Worm (Caenorhabditis elegans) whole organism, early embryonic: ENCODE results near the gene clec-52.

Experiments used
- B0310.2 ChIP-seq: sonication (generic microtip); optimal IDR thresholded peaks from 2 replicates; lab custom pipeline; 2016; ENCODE audit warnings: mild to moderate bottlenecking, missing genetic modification characterization, missing compliant biosample characterization
- F13C5.2 ChIP-seq: sonication (generic microtip); optimal IDR thresholded peaks from 2 replicates; lab custom pipeline; 2017; ENCODE audit warnings: mild to moderate bottlenecking, missing genetic modification characterization, inconsistent platforms, missing compliant biosample characterization
- aly-1 ChIP-seq: sonication (generic microtip); optimal IDR thresholded peaks from 2 replicates; lab custom pipeline; 2016; ENCODE audit warnings: missing genetic modification characterization, missing compliant biosample characterization
- ama-1 ChIP-seq: fragments of 150-350 bp; optimal IDR thresholded peaks from 2 replicates; lab custom pipeline; 2014
- ceh-13 ChIP-seq: fragments of 200-800 bp; sonication (Bioruptor generic); optimal IDR thresholded peaks from 2 replicates; lab custom pipeline; 2018; ENCODE audit warnings: mild to moderate bottlenecking, missing genetic modification characterization, missing compliant biosample characterization
- ceh-36 ChIP-seq: sonication (generic microtip); optimal IDR thresholded peaks from 2 replicates; lab custom pipeline; 2016; ENCODE audit warnings: missing genetic modification characterization, inconsistent platforms, missing compliant biosample characterization
- ets-7 ChIP-seq: sonication (generic microtip); optimal IDR thresholded peaks from 2 replicates; lab custom pipeline; 2016; ENCODE audit warnings: missing genotype, missing genetic modification characterization, missing compliant biosample characterization
- flt-1 ChIP-seq: fragments of 200-800 bp; sonication (Bioruptor generic); IDR thresholded peaks from 2 replicates; pipeline ENCODE4 v1.3.6; 2022; ENCODE audit warnings: missing genetic modification characterization, missing compliant biosample characterization
- hmbx-1 ChIP-seq: sonication (generic microtip); optimal IDR thresholded peaks from 2 replicates; lab custom pipeline; 2016; ENCODE audit warnings: mild to moderate bottlenecking, missing genetic modification characterization, missing compliant biosample characterization
- hmg-4 ChIP-seq: fragments of 200-800 bp; sonication (Bioruptor generic); optimal IDR thresholded peaks from 2 replicates; lab custom pipeline; 2018; ENCODE audit warnings: mild to moderate bottlenecking, missing genetic modification characterization, missing compliant biosample characterization
- hnd-1 ChIP-seq: sonication (generic microtip); optimal IDR thresholded peaks from 2 replicates; lab custom pipeline; 2016; ENCODE audit warnings: missing genetic modification characterization, missing compliant biosample characterization
- pes-1 ChIP-seq: fragments of 200-800 bp; sonication (Bioruptor generic); IDR thresholded peaks from 2 replicates; pipeline ENCODE4 v1.3.6; 2022; ENCODE audit warnings: missing genetic modification reagents, missing genetic modification characterization, missing compliant biosample characterization
- scrt-1 ChIP-seq: fragments of 200-800 bp; sonication (Bioruptor generic); IDR thresholded peaks from 2 replicates; pipeline ENCODE4 v1.3.6; 2022; ENCODE audit warnings: missing genetic modification characterization, missing compliant biosample characterization
- sea-1 ChIP-seq: fragments of 200-800 bp; sonication (Bioruptor generic); conservative IDR thresholded peaks from 2 replicates; pipeline ENCODE4 v1.3.6; 2022; ENCODE audit warnings: missing genetic modification characterization, missing compliant biosample characterization
- tbx-11 ChIP-seq: fragments of 200-800 bp; sonication (Bioruptor generic); IDR thresholded peaks from 2 replicates; pipeline ENCODE4 v1.3.6; 2022; ENCODE audit warnings: missing genetic modification characterization, missing compliant biosample characterization
- tbx-37 ChIP-seq: fragments of 200-800 bp; sonication (Bioruptor generic); conservative IDR thresholded peaks from 2 replicates; pipeline ENCODE4 v1.3.6; 2022; ENCODE audit warnings: missing genetic modification reagents, missing genetic modification characterization, missing compliant biosample characterization
- tra-4 ChIP-seq: sonication (generic microtip); optimal IDR thresholded peaks from 2 replicates; lab custom pipeline; 2017; ENCODE audit warnings: missing genetic modification characterization, missing compliant biosample characterization

The clec-52 gene

DNA sequence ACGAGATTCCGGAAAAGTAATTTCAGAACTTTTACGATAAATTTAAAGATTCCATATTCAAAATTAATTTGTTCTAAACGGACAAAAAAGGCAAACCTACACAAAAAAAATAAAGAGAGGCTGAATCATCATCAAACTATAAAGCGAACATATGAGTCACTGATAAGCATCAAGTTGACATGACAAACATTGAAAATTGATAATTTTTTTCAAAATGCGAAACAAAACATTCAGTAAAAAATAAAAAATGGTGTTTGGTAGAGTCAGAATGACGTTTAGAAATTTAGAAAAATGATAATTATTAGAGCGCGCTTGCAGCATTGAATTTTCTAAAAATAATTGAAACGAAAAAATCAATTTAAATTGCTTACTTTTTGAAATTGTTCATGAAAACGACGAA is 31.3 kb upstream of the clec-52 start:
- no peak for TF ChIP-seq flt-1 (GFP tag; lab: Robert Waterston, UW)
- no peak for TF ChIP-seq tra-4 (tag; lab: Kevin White, UChicago)
- TF ChIP-seq aly-1 = no peak
- no peak for TF ChIP-seq B0310.2
- TF ChIP-seq tbx-37 (GFP tag; lab: Robert Waterston, UW) = no peak
- TF ChIP-seq hmg-4 (GFP tag; lab: Kevin White, UChicago) = no peak
- TF ChIP-seq ets-7 = no peak
- no peak for TF ChIP-seq ceh-13
- no peak for TF ChIP-seq tbx-11
- no peak for TF ChIP-seq ama-1
- no peak for TF ChIP-seq F13C5.2
- TF ChIP-seq scrt-1 (GFP tag; lab: Robert Waterston, UW) = no peak

DNA sequence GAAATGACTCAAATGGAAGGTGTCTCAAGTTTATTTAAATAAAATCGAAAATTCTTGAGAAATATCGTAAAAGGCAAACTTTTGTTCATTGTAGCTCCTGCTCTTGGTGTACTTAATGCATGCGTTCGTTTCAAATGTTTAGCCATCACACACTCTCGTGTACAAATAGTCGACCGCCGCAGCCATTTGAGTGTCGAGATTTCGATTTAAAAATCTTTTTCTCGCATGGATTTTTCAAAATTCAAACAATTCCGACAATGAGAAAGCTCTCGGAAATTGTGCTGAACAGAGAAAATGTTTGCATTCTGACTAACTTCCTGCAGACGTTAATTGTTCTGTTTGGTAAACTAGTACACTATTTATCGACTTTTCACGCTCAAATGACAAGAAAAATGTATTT is 30.7 kb upstream of the clec-52 start:
- TF ChIP-seq pes-1 (GFP tag; lab: Robert Waterston, UW) = no peak
- no peak for TF ChIP-seq flt-1 (GFP tag; lab: Robert Waterston, UW)
- TF ChIP-seq ama-1 = no peak
- TF ChIP-seq hmg-4 (GFP tag; lab: Kevin White, UChicago) = no peak
- no peak for TF ChIP-seq hmbx-1 (tag; lab: Kevin White, UChicago)
- no peak for TF ChIP-seq tra-4 (tag; lab: Kevin White, UChicago)
- TF ChIP-seq sea-1 (GFP tag; lab: Robert Waterston, UW) = no peak
- TF ChIP-seq tbx-11 = no peak

DNA sequence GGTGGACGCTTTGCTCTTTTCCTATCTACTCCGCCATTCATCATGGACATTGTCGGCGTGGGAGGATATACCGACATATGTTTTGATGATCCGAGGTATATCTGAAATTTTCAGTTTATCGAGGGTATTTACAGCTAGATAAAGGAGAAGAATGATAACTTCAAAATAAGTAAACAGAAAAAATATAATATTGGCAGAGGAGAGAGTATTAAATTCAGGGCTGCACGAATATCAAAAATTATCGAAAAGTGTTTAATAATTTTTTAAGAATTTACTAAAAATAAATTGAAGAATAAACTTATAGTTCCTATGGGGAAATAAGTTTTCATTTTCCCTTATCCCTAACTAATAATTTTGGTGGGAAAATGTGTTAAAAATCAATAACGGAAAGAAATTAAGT is 30.3 kb upstream of the clec-52 start, which contains the start of gene wsp-1:
wsp-1 (minus strand) TSS at position 101 of the 400 bp plus-strand sequence.
- TF ChIP-seq ama-1 = no peak
- TF ChIP-seq ets-7 = no peak

DNA sequence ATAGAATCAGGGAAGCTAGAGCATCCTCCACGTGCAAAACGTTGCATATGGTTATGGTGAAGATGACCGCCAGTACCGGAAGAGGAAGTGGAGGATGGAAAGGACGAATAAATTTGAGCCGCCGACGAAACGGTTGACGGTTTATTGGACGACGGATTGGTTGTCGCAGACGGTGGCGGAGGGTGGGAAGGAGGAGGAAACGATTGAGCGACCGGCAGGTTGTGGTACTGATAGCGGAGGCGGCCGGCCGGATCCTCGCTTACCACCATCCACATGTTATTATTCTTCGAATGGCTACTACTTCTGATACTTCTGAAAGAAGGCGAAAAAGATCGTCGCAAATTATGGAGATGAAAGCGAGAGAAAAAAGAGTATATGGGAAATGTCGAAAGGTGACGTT is 24.3 kb upstream of the clec-52 start:
- TF ChIP-seq flt-1 (GFP tag; lab: Robert Waterston, UW) (no peak), hmg-4 (GFP tag; lab: Kevin White, UChicago) (no peak), ama-1 (no peak), tbx-11 (no peak), hmbx-1 (tag; lab: Kevin White, UChicago) (no peak), scrt-1 (GFP tag; lab: Robert Waterston, UW) (no peak)

DNA sequence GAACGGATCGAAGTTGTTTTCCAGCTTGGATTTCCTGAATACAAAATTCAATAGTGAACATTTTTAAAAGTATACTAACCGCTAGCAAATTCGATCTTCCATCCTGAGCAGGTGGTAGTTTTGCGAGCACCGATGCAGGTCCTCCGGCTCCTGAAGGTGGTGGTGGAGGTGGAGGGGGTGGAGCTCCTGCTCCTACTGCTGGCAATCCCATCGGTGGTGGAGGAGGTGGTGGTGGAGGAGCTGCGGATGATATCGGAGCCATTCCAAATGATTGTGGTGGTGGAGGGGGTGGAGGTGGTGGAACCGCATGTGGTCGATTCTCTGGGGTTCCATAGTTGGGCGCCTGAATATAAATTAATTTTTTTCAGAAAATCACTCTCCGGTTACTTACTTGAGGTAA is 21.1 kb upstream of the clec-52 start:
- TF ChIP-seq scrt-1 (GFP tag; lab: Robert Waterston, UW) (no peak), tra-4 (tag; lab: Kevin White, UChicago) (no peak), sea-1 (GFP tag; lab: Robert Waterston, UW) (0 out of 2 replicates have a peak, but pooled peaks have one; percentile 32)

DNA sequence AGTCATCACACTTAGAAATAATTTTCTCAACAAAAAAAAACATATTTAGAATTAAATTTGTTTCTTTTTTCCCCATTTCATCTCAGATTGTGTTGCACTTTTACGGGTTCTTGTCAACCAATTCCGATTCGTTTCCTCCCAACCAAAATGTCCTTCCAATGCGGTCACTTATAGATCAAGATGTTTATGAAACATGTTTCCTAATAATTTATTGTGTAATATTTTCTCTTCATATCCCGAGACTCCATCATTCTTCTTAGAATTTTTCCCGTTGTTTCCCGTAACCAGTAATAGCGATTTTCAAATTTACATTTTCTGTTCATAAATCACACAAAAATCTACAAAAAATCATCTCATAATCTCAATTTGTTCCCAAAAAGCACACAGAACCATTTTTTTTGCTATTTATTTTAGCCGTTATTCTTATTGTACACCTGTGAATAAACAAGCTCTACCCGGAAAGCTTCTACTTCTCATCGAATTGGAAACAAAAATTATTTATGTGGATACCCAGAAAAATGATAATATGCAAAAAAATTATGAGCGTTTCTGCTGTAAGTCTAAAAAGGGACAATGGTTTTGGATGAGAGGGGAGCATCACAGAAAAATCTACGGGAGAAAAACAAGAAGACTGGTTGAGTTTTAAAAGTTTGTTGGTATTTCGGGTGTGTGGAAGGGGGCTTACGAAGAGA is 20.0 kb upstream of the clec-52 start:
- no peak for TF ChIP-seq ceh-13
- TF ChIP-seq pes-1 (GFP tag; lab: Robert Waterston, UW) = 0 out of 2 replicates have a peak, but pooled peaks have one; percentile 30

DNA sequence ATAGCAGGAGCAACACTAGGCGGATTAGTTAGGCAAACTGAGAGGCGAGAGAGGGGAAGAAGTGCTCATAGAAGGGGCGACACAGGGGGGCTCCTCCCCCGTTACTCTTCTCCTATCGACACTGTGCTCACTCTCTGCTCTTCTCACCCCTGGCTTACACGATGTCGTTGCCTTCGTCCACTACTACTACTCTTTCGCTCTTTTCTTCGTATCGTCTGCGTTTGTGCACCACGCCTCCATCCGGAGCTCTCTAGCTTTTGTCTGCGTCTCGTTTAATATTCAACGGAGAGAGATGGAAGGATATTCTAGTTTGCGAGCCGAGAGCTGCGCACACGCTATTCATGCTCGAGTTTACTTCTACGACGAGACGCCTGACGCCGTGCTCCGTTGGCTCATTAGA is 14.8 kb upstream of the clec-52 start:
- TF ChIP-seq tbx-37 (GFP tag; lab: Robert Waterston, UW) (no peak), ets-7 (no peak), flt-1 (GFP tag; lab: Robert Waterston, UW) (no peak), hnd-1 (tag; lab: Kevin White, UChicago) (no peak), tra-4 (tag; lab: Kevin White, UChicago) (no peak), tbx-11 (no peak), ama-1 (no peak), aly-1 (no peak), hmg-4 (GFP tag; lab: Kevin White, UChicago) (peak; percentile 44), ceh-36 (tag; lab: Kevin White, UChicago) (peak; percentile 55), F13C5.2 (peak; percentile 15), scrt-1 (GFP tag; lab: Robert Waterston, UW) (no peak), sea-1 (GFP tag; lab: Robert Waterston, UW) (peak; percentile 57), hmbx-1 (tag; lab: Kevin White, UChicago) (no peak), B0310.2 (no peak), pes-1 (GFP tag; lab: Robert Waterston, UW) (no peak), ceh-13 (no peak)

DNA sequence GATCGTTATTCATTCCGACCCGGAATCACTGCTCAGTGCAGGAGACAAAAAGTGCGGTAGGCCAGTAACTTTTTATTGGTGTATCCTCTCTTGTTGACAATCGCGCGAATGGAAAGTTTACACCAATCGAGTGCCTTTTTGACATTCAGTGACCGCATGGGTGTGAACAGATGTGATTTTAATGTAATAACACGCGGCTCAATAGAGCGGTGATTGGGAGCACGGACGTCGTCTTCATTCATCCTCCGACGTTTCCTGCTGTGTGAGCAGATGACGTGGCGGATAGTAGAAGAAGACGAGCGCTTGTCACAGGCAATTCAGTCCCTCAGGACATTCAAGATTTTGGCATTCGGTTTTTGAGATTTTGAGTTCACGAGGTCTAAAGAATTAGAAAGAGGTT is 14.0 kb upstream of the clec-52 start:
- TF ChIP-seq hmg-4 (GFP tag; lab: Kevin White, UChicago) (no peak), ceh-36 (tag; lab: Kevin White, UChicago) (no peak), tbx-37 (GFP tag; lab: Robert Waterston, UW) (no peak), sea-1 (GFP tag; lab: Robert Waterston, UW) (no peak), B0310.2 (no peak), ets-7 (no peak), F13C5.2 (no peak), aly-1 (no peak), hnd-1 (tag; lab: Kevin White, UChicago) (no peak), scrt-1 (GFP tag; lab: Robert Waterston, UW) (no peak), ama-1 (no peak)

DNA sequence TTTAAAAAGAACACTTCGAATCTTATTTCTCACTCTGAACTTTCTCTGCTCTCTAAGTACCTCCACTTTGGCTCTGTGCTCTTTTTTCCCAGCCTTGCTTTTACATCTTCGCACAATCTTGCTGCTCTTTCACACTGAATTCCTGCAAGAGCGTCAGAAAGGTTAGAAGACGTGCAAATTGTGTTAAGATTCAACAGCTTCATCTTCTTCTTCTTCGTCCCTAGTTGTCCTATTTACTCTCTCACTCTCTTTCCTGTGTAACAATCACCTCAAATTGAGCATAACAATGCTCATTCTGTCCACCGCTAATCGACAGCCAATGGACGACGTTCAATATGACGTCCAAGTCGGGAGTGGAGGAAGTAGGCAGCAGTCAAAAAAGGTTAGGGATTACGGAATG is 12.8 kb upstream of the clec-52 start:
- TF ChIP-seq flt-1 (GFP tag; lab: Robert Waterston, UW) = no peak
- TF ChIP-seq ama-1 = no peak
- no peak for TF ChIP-seq ets-7
- TF ChIP-seq ceh-13 = no peak
- TF ChIP-seq tbx-11 = no peak
- TF ChIP-seq F13C5.2 = no peak
- TF ChIP-seq B0310.2 = no peak
- TF ChIP-seq aly-1 = no peak
- no peak for TF ChIP-seq hnd-1 (tag; lab: Kevin White, UChicago)
- no peak for TF ChIP-seq sea-1 (GFP tag; lab: Robert Waterston, UW)
- no peak for TF ChIP-seq hmg-4 (GFP tag; lab: Kevin White, UChicago)
- no peak for TF ChIP-seq tbx-37 (GFP tag; lab: Robert Waterston, UW)
- TF ChIP-seq pes-1 (GFP tag; lab: Robert Waterston, UW) = no peak
- no peak for TF ChIP-seq ceh-36 (tag; lab: Kevin White, UChicago)
